Fruit fly (Drosophila melanogaster) whole organism, adult: ENCODE measurements around the gene CG5381.

Experiments used
- CG12768 ChIP-seq: fragments of 200-800 bp; sonication (Bioruptor generic); optimal IDR thresholded peaks from 2 replicates; lab custom pipeline; 2017; ENCODE audit warnings: missing biosample characterization, missing genetic modification characterization, mild to moderate bottlenecking, moderate library complexity, missing genetic modification reagents
- CG14711 ChIP-seq: fragments of 200-800 bp; sonication (Bioruptor generic); optimal IDR thresholded peaks from 2 replicates; lab custom pipeline; 2018; ENCODE audit warnings: missing biosample characterization, mild to moderate bottlenecking, missing genetic modification characterization, moderate library complexity
- CG33017 ChIP-seq: fragments of 200-800 bp; sonication (Bioruptor generic); optimal IDR thresholded peaks from 2 replicates; lab custom pipeline; 2018; ENCODE audit warnings: missing biosample characterization, mild to moderate bottlenecking, missing genetic modification characterization, moderate library complexity
- CG5204 ChIP-seq: fragments of 200-800 bp; sonication (Bioruptor generic); optimal IDR thresholded peaks from 2 replicates; lab custom pipeline; 2016; ENCODE audit warnings: missing biosample characterization, missing genetic modification characterization
- CG7045 ChIP-seq: fragments of 200-800 bp; sonication (Bioruptor generic); optimal IDR thresholded peaks from 2 replicates; lab custom pipeline; 2017; ENCODE audit warnings: missing biosample characterization, mild to moderate bottlenecking, missing genetic modification characterization
- CG7101 ChIP-seq: fragments of 200-800 bp; sonication (Bioruptor generic); optimal IDR thresholded peaks from 2 replicates; lab custom pipeline; 2018; ENCODE audit warnings: missing biosample characterization, mild to moderate bottlenecking, missing genetic modification characterization, moderate library complexity
- Clk ChIP-seq: fragments of 200-800 bp; sonication (Bioruptor generic); optimal IDR thresholded peaks from 2 replicates; lab custom pipeline; 2017; ENCODE audit warnings: missing biosample characterization, missing genetic modification characterization
- Hr96 ChIP-seq: fragments of 200-800 bp; sonication (Bioruptor generic); optimal IDR thresholded peaks from 2 replicates; lab custom pipeline; 2016; ENCODE audit warnings: missing biosample characterization, missing genetic modification characterization
- Mnt ChIP-seq: fragments of 200-800 bp; sonication (Bioruptor generic); optimal IDR thresholded peaks from 2 replicates; lab custom pipeline; 2016; ENCODE audit warnings: missing biosample characterization, mild to moderate bottlenecking, missing genetic modification characterization
- bab1 ChIP-seq: fragments of 200-800 bp; sonication (Bioruptor generic); optimal IDR thresholded peaks from 3 replicates; lab custom pipeline; 2019; ENCODE audit warnings: missing biosample characterization, mild to moderate bottlenecking, missing genetic modification characterization, moderate library complexity
- cic ChIP-seq: fragments of 200-800 bp; sonication (Bioruptor generic); optimal IDR thresholded peaks from 2 replicates; lab custom pipeline; 2017; ENCODE audit warnings: missing biosample characterization, mild to moderate bottlenecking, missing genetic modification characterization, moderate library complexity
- cnc ChIP-seq, 2 experiments: fragments of >200 bp; optimal IDR thresholded peaks; 2 replicates each; lab custom pipeline; 2017
- kay ChIP-seq: fragments of 200-800 bp; sonication (Bioruptor generic); peaks from one replicate; lab custom pipeline; 2016; ENCODE audit warnings: missing biosample characterization, missing genetic modification characterization, borderline replicate concordance
- ovo ChIP-seq: fragments of 200-800 bp; sonication (Bioruptor generic); optimal IDR thresholded peaks from 2 replicates; lab custom pipeline; 2016; ENCODE audit warnings: missing biosample characterization, missing genetic modification characterization
- tj ChIP-seq: fragments of 200-800 bp; sonication (Bioruptor generic); optimal IDR thresholded peaks from 3 replicates; lab custom pipeline; 2017; ENCODE audit warnings: missing biosample characterization, mild to moderate bottlenecking, missing genetic modification characterization, moderate library complexity
- toe ChIP-seq: fragments of 200-800 bp; sonication (Bioruptor generic); optimal IDR thresholded peaks from 2 replicates; lab custom pipeline; 2016; ENCODE audit warnings: missing biosample characterization, missing genetic modification characterization

Gene CG5381

DNA sequence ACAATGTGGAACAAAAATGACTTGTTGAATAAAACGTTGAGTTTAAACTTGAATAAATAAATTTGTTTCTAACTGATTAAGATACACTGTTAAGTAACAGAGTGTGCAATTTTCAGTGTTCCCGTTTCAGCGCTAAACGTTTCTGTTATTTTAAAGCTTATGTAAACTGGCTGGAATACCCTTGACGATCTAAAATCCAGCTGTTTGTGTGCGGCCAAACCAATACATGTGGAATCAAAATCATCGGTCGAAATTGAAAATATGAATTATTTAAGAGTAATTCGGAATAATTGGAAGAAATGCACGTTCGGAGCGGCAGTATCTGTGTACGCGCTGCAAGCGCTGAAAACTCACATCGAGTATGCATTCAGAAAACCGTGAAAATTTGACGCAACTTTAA lies 53.0 kb downstream of the CG5381 start, which contains the start of gene Mulk:
Mulk (plus strand) TSS at position 198 of the 400 bp plus-strand sequence.
- TF ChIP-seq CG12768 (GFP tag; lab: Kevin White, UChicago) = no peak
- no peak for TF ChIP-seq CG33017 (tag; lab: Kevin White, UChicago)
- TF ChIP-seq CG14711 (tag; lab: Kevin White, UChicago) = no peak
- no peak for TF ChIP-seq ovo
- TF ChIP-seq CG7045 (GFP tag; lab: Kevin White, UChicago) = no peak
- TF ChIP-seq Clk (GFP tag; lab: Kevin White, UChicago) = no peak
- TF ChIP-seq tj = no peak
- no peak for TF ChIP-seq toe
- no peak for TF ChIP-seq bab1
- TF ChIP-seq cnc (optimal IDR thresholded peaks at IDR 0.05; lab: Kevin White, UChicago) = no peak
- TF ChIP-seq Hr96 (GFP tag; lab: Kevin White, UChicago) = no peak
- TF ChIP-seq Mnt (GFP tag; lab: Kevin White, UChicago) = no peak

DNA sequence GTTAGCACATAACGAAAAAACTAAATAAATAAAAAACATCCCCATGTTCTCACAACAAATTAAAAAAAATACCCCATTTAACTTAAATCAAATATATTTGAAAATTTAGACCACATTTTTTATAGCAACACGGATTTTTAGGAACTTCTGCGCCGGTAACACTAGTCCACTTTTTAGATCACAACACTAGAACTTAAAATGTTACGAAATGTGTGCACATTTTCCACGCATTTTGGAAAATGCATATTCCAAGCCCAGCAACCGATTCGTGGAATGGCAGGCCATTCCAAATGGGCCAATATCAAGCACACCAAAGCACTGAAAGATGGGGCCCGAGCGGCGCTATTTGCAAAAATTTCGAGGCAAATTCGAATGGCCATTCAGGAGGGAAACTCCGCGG lies 54.2 kb downstream of the CG5381 start, which contains the start of gene CG4957:
CG4957 (plus strand) TSS at position 185 of the 400 bp plus-strand sequence.
- TF ChIP-seq toe (no peak), Clk (GFP tag; lab: Kevin White, UChicago) (no peak), bab1 (no peak), kay (no peak), CG5204 (GFP tag; lab: Kevin White, UChicago) (no peak), CG14711 (tag; lab: Kevin White, UChicago) (no peak), Mnt (GFP tag; lab: Kevin White, UChicago) (no peak), cic (GFP tag; lab: Kevin White, UChicago) (no peak), CG7101 (tag; lab: Kevin White, UChicago) (no peak), Hr96 (GFP tag; lab: Kevin White, UChicago) (no peak), tj (no peak), CG7045 (GFP tag; lab: Kevin White, UChicago) (no peak)
